Worm (Caenorhabditis elegans) whole organism, L2 larva: ENCODE results near the gene E04F6.10.

Experiments
- R02D3.7 ChIP-seq: fragments of 150-350 bp; optimal IDR thresholded peaks from 2 replicates; lab custom pipeline; 2014; ENCODE audit warnings: missing biosample characterization, missing genetic modification characterization
- ZK546.5 ChIP-seq: sonication (generic microtip); optimal IDR thresholded peaks from 2 replicates; lab custom pipeline; 2017; ENCODE audit warnings: missing biosample characterization, missing genetic modification characterization
- ceh-16 ChIP-seq: fragments of 150-350 bp; optimal IDR thresholded peaks from 2 replicates; lab custom pipeline; 2014; ENCODE audit warnings: missing biosample characterization, missing genetic modification characterization
- ceh-82 ChIP-seq: fragments of 150-350 bp; optimal IDR thresholded peaks from 2 replicates; lab custom pipeline; 2014; ENCODE audit warnings: missing biosample characterization, missing genetic modification characterization
- egl-27 ChIP-seq: sonication (generic microtip); optimal IDR thresholded peaks from 3 replicates; lab custom pipeline; 2017; ENCODE audit warnings: missing biosample characterization, missing genetic modification reagents, missing genetic modification characterization
- elt-3 ChIP-seq: sonication (generic microtip); optimal IDR thresholded peaks from 2 replicates; lab custom pipeline; 2017; ENCODE audit warnings: missing biosample characterization, missing genetic modification characterization
- lsy-2 ChIP-seq, 2 experiments: fragments of 150-350 bp in 1 of 2; sonication (generic microtip) in 1 of 2; optimal IDR thresholded peaks; 2 replicates each; lab custom pipeline; 2014 to 2017; ENCODE audit warnings: missing biosample characterization in 2 of 2, missing genetic modification characterization in 2 of 2
- mab-5 ChIP-seq: fragments of 150-350 bp; optimal IDR thresholded peaks from 2 replicates; lab custom pipeline; 2014; ENCODE audit warnings: missing biosample characterization, missing genetic modification characterization
- zag-1 ChIP-seq: fragments of 150-350 bp; optimal IDR thresholded peaks from 2 replicates; lab custom pipeline; 2014; ENCODE audit warnings: missing biosample characterization, missing genetic modification characterization

DNA sequence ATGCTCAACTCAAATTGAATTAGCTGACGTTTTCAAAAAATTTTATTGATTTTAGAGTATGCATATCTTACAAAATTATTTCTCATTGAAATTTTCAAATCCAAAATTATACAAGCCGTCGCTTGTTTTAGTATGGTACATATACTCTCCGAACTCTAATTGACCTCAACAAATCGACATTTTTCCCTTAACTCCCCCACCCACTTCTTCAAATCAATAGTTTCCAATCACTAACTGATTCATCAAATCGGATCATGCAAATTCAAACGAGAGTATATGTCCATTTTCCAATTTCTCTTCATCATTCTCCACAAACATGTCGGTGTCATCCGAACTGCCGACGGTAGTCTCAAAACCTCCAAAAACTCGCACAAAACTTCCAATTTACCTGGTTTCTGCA, 27.8 kb downstream of the E04F6.10 start, which contains the start of gene E04F6.4:
- TF ChIP-seq lsy-2 (tag; optimal IDR thresholded peaks at IDR 0.05; lab: Kevin White, UChicago) (no peak), ceh-16 (tag; lab: Kevin White, UChicago) (no peak), mab-5 (no peak), R02D3.7 (tag; lab: Kevin White, UChicago) (no peak), ceh-82 (no peak), elt-3 (tag; lab: Kevin White, UChicago) (no peak), ZK546.5 (tag; lab: Kevin White, UChicago) (no peak), zag-1 (tag; lab: Kevin White, UChicago) (no peak), egl-27 (no peak)
